Fruit fly (Drosophila melanogaster): Measurements from ENCODE around the gene chif.

DNA sequence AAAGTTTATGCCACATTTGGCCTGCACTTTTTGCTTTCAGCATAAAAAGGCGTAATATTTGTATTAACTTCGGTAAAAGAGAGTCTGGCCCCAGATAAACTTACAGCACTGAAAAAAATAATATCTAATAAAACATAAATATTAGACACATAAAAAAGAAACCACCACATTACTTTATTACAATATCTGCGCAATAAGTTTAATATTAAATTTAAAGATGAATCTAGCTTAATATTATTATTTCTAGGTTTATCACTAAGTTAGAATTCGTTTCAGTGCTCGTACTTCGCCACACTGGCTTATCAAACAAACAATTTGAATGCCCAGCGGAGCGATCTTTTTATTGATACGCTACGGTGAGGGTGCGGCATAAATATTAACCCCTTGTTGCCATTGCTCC, 5.4 kb upstream of the chif start:
- TF ChIP-seq psq (optimal IDR thresholded peaks at IDR 0.05) (no peak), Myc (optimal IDR thresholded peaks at IDR 0.05) (no peak)
